Fruit fly (Drosophila melanogaster): ENCODE measurements around the gene CG31323.

The CG31323 gene

dm6 chr3R:26172040-26172439, 1.4 kb downstream of the CG31323 start (continued):
- TF ChIP-seq stwl (tag; optimal IDR thresholded peaks at IDR 0.05) (no peak), Dll (GFP tag; IDR thresholded peaks at IDR 0.05; ENCODE audit: partially characterized antibody) (no peak), CG7271 (tag; optimal IDR thresholded peaks at IDR 0.05) (no peak), slou (GFP tag; optimal IDR thresholded peaks at IDR 0.05) (peak; percentile 39), oc (tag; optimal IDR thresholded peaks at IDR 0.05) (no peak), Lhr (GFP tag; optimal IDR thresholded peaks at IDR 0.05) (no peak), CG13624 (GFP tag; optimal IDR thresholded peaks at IDR 0.05) (peak; percentile 68), hb (GFP tag; IDR thresholded peaks at IDR 0.05; ENCODE audit: partially characterized antibody) (no peak), Bteb2 (GFP tag; optimal IDR thresholded peaks at IDR 0.05) (no peak), CG11247 (GFP tag; IDR thresholded peaks at IDR 0.05) (0 out of 2 replicates have a peak, but pooled peaks have one; percentile 60), ato (GFP tag; IDR thresholded peaks at IDR 0.05; ENCODE audit: partially characterized antibody) (no peak), wek (GFP tag; optimal IDR thresholded peaks at IDR 0.05) (no peak), klu (GFP tag; IDR thresholded peaks at IDR 0.05) (no peak), hth (optimal IDR thresholded peaks at IDR 0.05) (no peak), sna (GFP tag; IDR thresholded peaks at IDR 0.05; ENCODE audit: partially characterized antibody) (no peak), chif (GFP tag; optimal IDR thresholded peaks at IDR 0.05) (no peak), CrebB (tag; optimal IDR thresholded peaks at IDR 0.05) (no peak), CG8765 (GFP tag; IDR thresholded peaks at IDR 0.05) (no peak), Hr51 (GFP tag; optimal IDR thresholded peaks at IDR 0.05) (peak in 1 of 2 experiments; percentile 50), sob (GFP tag; IDR thresholded peaks at IDR 0.05) (peak; percentile 60), CkIIα-i1 (GFP tag; IDR thresholded peaks at IDR 0.05) (no peak), gt (GFP tag; IDR thresholded peaks at IDR 0.05) (no peak), Oaz (GFP tag; IDR thresholded peaks at IDR 0.05) (no peak), slp2 (GFP tag; optimal IDR thresholded peaks at IDR 0.05) (no peak), CG10979 (tag; optimal IDR thresholded peaks at IDR 0.05) (no peak), CG1647 (GFP tag; optimal IDR thresholded peaks at IDR 0.05) (no peak), esg (GFP tag; conservative IDR thresholded peaks at IDR 0.05) (0 out of 2 replicates have a peak, but pooled peaks have one; percentile 18), CG1024 (GFP tag; IDR thresholded peaks at IDR 0.05) (no peak), CG10274 (GFP tag; optimal IDR thresholded peaks at IDR 0.05) (no peak), Ravus (GFP tag; IDR thresholded peaks at IDR 0.05) (peak; percentile 12; the same call in 1 of the 2 replicates), Mes4 (GFP tag; optimal IDR thresholded peaks at IDR 0.05) (no peak), NC2β (GFP tag; optimal IDR thresholded peaks at IDR 0.05) (no peak), Blimp-1 (GFP tag; optimal IDR thresholded peaks at IDR 0.05) (no peak), fd64A (GFP tag; optimal IDR thresholded peaks at IDR 0.05) (no peak), CG16779 (GFP tag; IDR thresholded peaks at IDR 0.05) (no peak), row (GFP tag; IDR thresholded peaks at IDR 0.05) (no peak; the same call in 1 of the 3 replicates), Dp (GFP tag; optimal IDR thresholded peaks at IDR 0.05) (no peak), Stat92E (GFP tag; optimal IDR thresholded peaks at IDR 0.05) (no peak), CG33557 (GFP tag; optimal IDR thresholded peaks at IDR 0.05) (no peak), CG17361 (GFP tag; IDR thresholded peaks at IDR 0.05) (no peak), zf30C (GFP tag; optimal IDR thresholded peaks at IDR 0.05) (no peak), CG30431 (GFP tag; optimal IDR thresholded peaks at IDR 0.05) (no peak), B-H2 (GFP tag; optimal IDR thresholded peaks at IDR 0.05) (no peak), crp (GFP tag; optimal IDR thresholded peaks at IDR 0.05) (no peak), jumu (GFP tag; optimal IDR thresholded peaks at IDR 0.05) (no peak), CG32767 (GFP tag; IDR thresholded peaks at IDR 0.05) (no peak), CG30403 (GFP tag; optimal IDR thresholded peaks at IDR 0.05) (peak; percentile 29), bigmax (GFP tag; optimal IDR thresholded peaks at IDR 0.05) (no peak), kay (GFP tag; optimal IDR thresholded peaks at IDR 0.05) (no peak), CG9609 (GFP tag; optimal IDR thresholded peaks at IDR 0.05) (no peak), CG31365 (tag; optimal IDR thresholded peaks at IDR 0.05) (peak; percentile 1)
